Worm (Caenorhabditis elegans) whole organism, L4 larva: ENCODE results near the gene C41C4.9.
A peak's percentile ranks its signal among the peaks of the same experiment; 100 is the strongest.

ENCODE experiments used
- F10B5.3 ChIP-seq: sonication (generic microtip); optimal IDR thresholded peaks from 2 replicates; lab custom pipeline; 2016; ENCODE audit warnings: mild to moderate bottlenecking, missing genetic modification characterization, missing compliant biosample characterization
- F26F4.8 ChIP-seq: fragments of 200-800 bp; sonication (Bioruptor generic); conservative IDR thresholded peaks from 2 replicates; pipeline ENCODE4 v1.3.6; 2022; ENCODE audit warnings: missing genetic modification characterization, missing compliant biosample characterization
- R02D3.7 ChIP-seq: fragments of 150-350 bp; sonication (generic microtip); optimal IDR thresholded peaks from 3 replicates; lab custom pipeline; 2014; ENCODE audit warnings: missing biosample characterization, missing genetic modification characterization
- Y5F2A.4 ChIP-seq: fragments of 200-800 bp; sonication (Bioruptor generic); optimal IDR thresholded peaks from 2 replicates; lab custom pipeline; 2018; ENCODE audit warnings: mild to moderate bottlenecking, missing genetic modification characterization, missing compliant biosample characterization
- ZK546.5 ChIP-seq, 2 experiments: sonication (generic microtip); optimal IDR thresholded peaks; 2 replicates each; lab custom pipeline; 2017; ENCODE audit warnings: missing biosample characterization in 2 of 2, missing genetic modification characterization in 2 of 2
- aha-1 ChIP-seq: fragments of 150-350 bp; peaks from one replicate; lab custom pipeline; 2014; ENCODE audit warnings: missing biosample characterization, missing genetic modification characterization
- arid-1 ChIP-seq: fragments of 200-800 bp; sonication (Bioruptor generic); conservative IDR thresholded peaks from 2 replicates; pipeline ENCODE4 v1.3.6; 2022; ENCODE audit warnings: missing genetic modification reagents, missing genetic modification characterization, missing compliant biosample characterization
- ceh-62 ChIP-seq: sonication (generic microtip); optimal IDR thresholded peaks from 2 replicates; lab custom pipeline; 2017; ENCODE audit warnings: missing biosample characterization, missing genetic modification characterization
- ces-1 ChIP-seq: fragments of 150-350 bp; sonication (generic microtip); optimal IDR thresholded peaks from 4 replicates; lab custom pipeline; 2014; ENCODE audit warnings: missing biosample characterization, missing genetic modification reagents, missing genetic modification characterization
- daf-16 ChIP-seq, 3 experiments: sonication (generic microtip); optimal IDR thresholded peaks; 2 replicates each; lab custom pipeline; 2016 to 2017; ENCODE audit warnings: missing genetic modification characterization in 3 of 3, missing genetic modification reagents in 3 of 3, mild to moderate bottlenecking in 2 of 3, missing compliant biosample characterization in 2 of 3, missing biosample characterization in 1 of 3, moderate library complexity in 1 of 3
- daf-19 ChIP-seq: fragments of 200-800 bp; sonication (Bioruptor generic); conservative IDR thresholded peaks from 2 replicates; pipeline ENCODE4 v1.3.6; 2022; ENCODE audit warnings: missing genetic modification characterization, missing compliant biosample characterization
- daf-8 ChIP-seq: fragments of 200-800 bp; sonication (Bioruptor generic); IDR thresholded peaks from 2 replicates; pipeline ENCODE4 v1.3.6; 2022; ENCODE audit warnings: missing genetic modification characterization, missing compliant biosample characterization
- dmd-6 ChIP-seq: fragments of 200-800 bp; sonication (Bioruptor generic); IDR thresholded peaks from 2 replicates; pipeline ENCODE4 v1.3.6; 2022; ENCODE audit warnings: missing genetic modification reagents, missing genetic modification characterization, missing compliant biosample characterization
- duxl-1 ChIP-seq: sonication (generic microtip); optimal IDR thresholded peaks from 2 replicates; lab custom pipeline; 2016; ENCODE audit warnings: mild to moderate bottlenecking, missing genetic modification characterization, moderate library complexity, missing compliant biosample characterization; ENCODE audit not compliant: poor library complexity
- dve-1 ChIP-seq: sonication (generic microtip); optimal IDR thresholded peaks from 2 replicates; lab custom pipeline; 2017; ENCODE audit warnings: antibody characterized with exemption, mild to moderate bottlenecking, missing genetic modification characterization, missing compliant biosample characterization; ENCODE audit not compliant: insufficient read depth
- egl-43 ChIP-seq: fragments of 200-800 bp; sonication (Bioruptor generic); IDR thresholded peaks from 2 replicates; pipeline ENCODE4 v1.3.6; 2022; ENCODE audit warnings: missing genetic modification reagents, missing genetic modification characterization, missing compliant biosample characterization
- gei-8 ChIP-seq: fragments of 200-800 bp; sonication (Bioruptor generic); optimal IDR thresholded peaks from 2 replicates; lab custom pipeline; 2018; ENCODE audit warnings: mild to moderate bottlenecking, missing genetic modification characterization, missing compliant biosample characterization
- hlh-11 ChIP-seq: fragments of 200-800 bp; sonication (Bioruptor generic); optimal IDR thresholded peaks from 2 replicates; lab custom pipeline; 2018; ENCODE audit warnings: mild to moderate bottlenecking, missing genetic modification characterization, missing compliant biosample characterization
- lim-7 ChIP-seq: fragments of 200-800 bp; sonication (Bioruptor generic); IDR thresholded peaks from 2 replicates; pipeline ENCODE4 v1.3.6; 2022; ENCODE audit warnings: missing genetic modification characterization, missing compliant biosample characterization
- lin-1 ChIP-seq: fragments of 200-800 bp; sonication (Bioruptor generic); IDR thresholded peaks from 2 replicates; pipeline ENCODE4 v1.3.6; 2022; ENCODE audit warnings: missing genetic modification reagents, missing genetic modification characterization, missing compliant biosample characterization
- lin-13 ChIP-seq: fragments of 150-350 bp; optimal IDR thresholded peaks from 2 replicates; lab custom pipeline; 2014; ENCODE audit warnings: missing biosample characterization, missing genetic modification reagents, missing genetic modification characterization
- lin-15B ChIP-seq: fragments of 150-350 bp; sonication (generic microtip); optimal IDR thresholded peaks from 3 replicates; lab custom pipeline; 2014; ENCODE audit warnings: missing biosample characterization, missing genetic modification characterization
- lsy-2 ChIP-seq, 2 experiments: fragments of 150-350 bp in 1 of 2; sonication (generic microtip) in 1 of 2; optimal IDR thresholded peaks; 2 replicates each; lab custom pipeline; 2014 to 2017; ENCODE audit warnings: missing biosample characterization in 2 of 2, missing genetic modification characterization in 2 of 2
- madf-5 ChIP-seq, 2 experiments: fragments of 200-800 bp; sonication (Bioruptor generic); IDR thresholded peaks; 2 replicates each; pipeline ENCODE4 v1.3.6; 2022; ENCODE audit warnings: missing compliant biosample characterization in 2 of 2, missing genetic modification characterization in 2 of 2
- mdl-1 ChIP-seq, 2 experiments: fragments of 150-350 bp in 1 of 2; sonication (generic microtip) in 1 of 2; optimal IDR thresholded peaks; 2 replicates each; lab custom pipeline; 2014 to 2017; ENCODE audit warnings: missing biosample characterization in 2 of 2, missing genetic modification characterization in 2 of 2
- mep-1 ChIP-seq: fragments of 150-350 bp; sonication (generic microtip); optimal IDR thresholded peaks from 3 replicates; lab custom pipeline; 2014; ENCODE audit warnings: missing biosample characterization, missing genetic modification characterization
- mxl-2 ChIP-seq: fragments of 200-800 bp; sonication (Bioruptor generic); conservative IDR thresholded peaks from 2 replicates; pipeline ENCODE4 v1.3.6; 2022; ENCODE audit warnings: missing genetic modification reagents, missing genetic modification characterization, missing compliant biosample characterization
- nhr-10 ChIP-seq: fragments of 150-350 bp; optimal IDR thresholded peaks from 2 replicates; lab custom pipeline; 2014; ENCODE audit warnings: missing biosample characterization, missing genetic modification characterization
- nhr-25 ChIP-seq: sonication (generic microtip); optimal IDR thresholded peaks from 2 replicates; lab custom pipeline; 2017; ENCODE audit warnings: missing genetic modification characterization, mild to moderate bottlenecking, missing compliant biosample characterization, antibody characterized with exemption, moderate library complexity, borderline replicate concordance; ENCODE audit not compliant: insufficient read depth
- nhr-28 ChIP-seq: fragments of 150-350 bp; optimal IDR thresholded peaks from 2 replicates; lab custom pipeline; 2014; ENCODE audit warnings: missing biosample characterization, missing genetic modification characterization
- nhr-41 ChIP-seq: fragments of 200-800 bp; sonication (Bioruptor generic); IDR thresholded peaks from 2 replicates; pipeline ENCODE4 v1.3.6; 2022; ENCODE audit warnings: missing genetic modification reagents, missing genetic modification characterization, missing compliant biosample characterization
- nhr-77 ChIP-seq: fragments of 150-350 bp; optimal IDR thresholded peaks from 2 replicates; lab custom pipeline; 2014; ENCODE audit warnings: missing biosample characterization, missing genetic modification characterization
- php-3 ChIP-seq: fragments of 200-800 bp; sonication (Bioruptor generic); IDR thresholded peaks from 2 replicates; pipeline ENCODE4 v1.3.6; 2022; ENCODE audit warnings: missing genetic modification reagents, missing genetic modification characterization, missing compliant biosample characterization
- rbr-2 ChIP-seq: sonication (generic microtip); optimal IDR thresholded peaks from 2 replicates; lab custom pipeline; 2016; ENCODE audit warnings: missing genotype, missing genetic modification characterization, missing compliant biosample characterization
- saeg-2 ChIP-seq: fragments of 200-800 bp; sonication (Bioruptor generic); IDR thresholded peaks from 2 replicates; pipeline ENCODE4 v1.3.6; 2022; ENCODE audit warnings: missing genetic modification reagents, missing genetic modification characterization, missing compliant biosample characterization
- sdz-12 ChIP-seq: fragments of 200-800 bp; sonication (Bioruptor generic); optimal IDR thresholded peaks from 2 replicates; lab custom pipeline; 2018; ENCODE audit warnings: mild to moderate bottlenecking, missing genetic modification characterization, missing compliant biosample characterization
- snpc-1.2 ChIP-seq: fragments of 200-800 bp; sonication (Bioruptor generic); IDR thresholded peaks from 2 replicates; pipeline ENCODE4 v1.3.6; 2022; ENCODE audit warnings: missing genetic modification reagents, missing genetic modification characterization, missing compliant biosample characterization
- spr-3 ChIP-seq: fragments of 200-800 bp; sonication (Bioruptor generic); optimal IDR thresholded peaks from 2 replicates; lab custom pipeline; 2018; ENCODE audit warnings: mild to moderate bottlenecking, missing genetic modification characterization, missing compliant biosample characterization
- unc-39 ChIP-seq: sonication (generic microtip); optimal IDR thresholded peaks from 2 replicates; lab custom pipeline; 2017; ENCODE audit warnings: missing biosample characterization, missing genetic modification characterization
- unc-62 ChIP-seq, 3 experiments: fragments of 150-350 bp in 1 of 3; sonication (generic microtip); optimal IDR thresholded peaks in 2 of 3; peaks in 1 of 3; 1 replicate in 1 of 3; 2 replicates in 2 of 3; lab custom pipeline; 2014 to 2017; ENCODE audit warnings: missing biosample characterization in 3 of 3, missing genetic modification characterization in 3 of 3, missing genetic modification reagents in 3 of 3, missing genotype in 1 of 3
- zag-1 ChIP-seq: fragments of 150-350 bp; optimal IDR thresholded peaks from 2 replicates; lab custom pipeline; 2014; ENCODE audit warnings: missing biosample characterization, missing genetic modification characterization

C41C4.9 gene

ce11 chrII:8071801-8072544, 35.5 kb upstream of the C41C4.9 start (continued):
- TF ChIP-seq mxl-2 (GFP tag; lab: Robert Waterston, UW) (no peak), mep-1 (peak; percentile 57), rbr-2 (peak; percentile 38), lin-13 (GFP tag; lab: Kevin White, UChicago) (no peak), zag-1 (no peak), F10B5.3 (tag; lab: Kevin White, UChicago) (no peak), saeg-2 (GFP tag; lab: Robert Waterston, UW) (no peak), egl-43 (no peak), daf-19 (GFP tag; lab: Robert Waterston, UW) (no peak), arid-1 (GFP tag; lab: Robert Waterston, UW) (no peak), dmd-6 (GFP tag; lab: Robert Waterston, UW) (0 out of 2 replicates have a peak, but pooled peaks have one; percentile 18), lim-7 (GFP tag; lab: Robert Waterston, UW) (no peak), hlh-11 (peak; percentile 53), nhr-25 (tag; lab: Kevin White, UChicago) (no peak), nhr-77 (tag; lab: Kevin White, UChicago) (no peak), madf-5 (GFP tag; IDR thresholded peaks at IDR 0.05; lab: Robert Waterston, UW) (no peak), Y5F2A.4 (no peak), gei-8 (GFP tag; lab: Kevin White, UChicago) (no peak), sdz-12 (no peak), snpc-1.2 (GFP tag; lab: Robert Waterston, UW) (no peak), unc-39 (tag; lab: Kevin White, UChicago) (no peak), F26F4.8 (GFP tag; lab: Robert Waterston, UW) (no peak), lsy-2 (tag; optimal IDR thresholded peaks at IDR 0.05; lab: Kevin White, UChicago) (peak in 1 of 2 experiments; percentile 66), lin-1 (GFP tag; lab: Robert Waterston, UW) (no peak), ces-1 (GFP tag; lab: Kevin White, UChicago) (no peak), R02D3.7 (tag; lab: Kevin White, UChicago) (no peak), dve-1 (no peak), spr-3 (GFP tag; lab: Kevin White, UChicago) (no peak), duxl-1 (tag; lab: Kevin White, UChicago) (no peak), daf-8 (GFP tag; lab: Robert Waterston, UW) (no peak), daf-16 (GFP tag; optimal IDR thresholded peaks at IDR 0.05; lab: Kevin White, UChicago) (peak in 1 of 2 experiments; percentile 63), daf-16 (tag; optimal IDR thresholded peaks at IDR 0.05; lab: Kevin White, UChicago) (no peak), nhr-10 (tag; lab: Kevin White, UChicago) (no peak), ZK546.5 (tag; optimal IDR thresholded peaks at IDR 0.05; lab: Kevin White, UChicago) (no peak), aha-1 (tag; lab: Kevin White, UChicago) (peak; percentile 96), ceh-62 (tag; lab: Kevin White, UChicago) (no peak), nhr-41 (GFP tag; lab: Robert Waterston, UW) (no peak), mdl-1 (tag; optimal IDR thresholded peaks at IDR 0.05; lab: Kevin White, UChicago) (peak; percentile 24 to 67), php-3 (GFP tag; lab: Robert Waterston, UW) (no peak), lin-15B (tag; lab: Kevin White, UChicago) (no peak), unc-62 (GFP tag; optimal IDR thresholded peaks at IDR 0.05 in 1 of 2; lab: Kevin White, UChicago) (peak in 1 of 2 experiments; percentile 99), unc-62 (tag; optimal IDR thresholded peaks at IDR 0.05; lab: Kevin White, UChicago) (no peak), nhr-28 (peak; percentile 16)
- TF ChIP-seq, all 104 proteins: peak for 20
